Fruit fly (Drosophila melanogaster) whole organism, embryonic: ENCODE results near the gene CG14300.

ENCODE experiments used
- Abd-B ChIP-seq: fragments of 200-800 bp; sonication (Bioruptor generic); optimal IDR thresholded peaks from 2 replicates; lab custom pipeline; 2018; ENCODE audit warnings: missing biosample characterization, mild to moderate bottlenecking, missing genetic modification characterization, moderate library complexity
- Bgb ChIP-seq: fragments of 200-800 bp; sonication (Bioruptor generic); IDR thresholded peaks from 2 replicates; pipeline ENCODE4 v1.3.6; 2022; ENCODE audit warnings: missing biosample characterization, missing genetic modification characterization; ENCODE audit not compliant: partially characterized antibody
- CG10147 ChIP-seq: fragments of 200-800 bp; sonication (Bioruptor generic); optimal IDR thresholded peaks from 2 replicates; lab custom pipeline; 2019; ENCODE audit warnings: missing biosample characterization, mild to moderate bottlenecking, missing genetic modification characterization, moderate library complexity
- CG1024 ChIP-seq: fragments of 200-800 bp; sonication (Bioruptor generic); IDR thresholded peaks from 2 replicates; pipeline ENCODE4 v1.3.6; 2022; ENCODE audit warnings: missing biosample characterization, missing genetic modification characterization
- CG11560 ChIP-seq: fragments of 200-800 bp; sonication (Bioruptor generic); IDR thresholded peaks from 3 replicates; pipeline ENCODE4 v1.3.6; 2022; ENCODE audit warnings: missing biosample characterization, missing genetic modification characterization
- CG11723 ChIP-seq: fragments of 200-800 bp; sonication (Bioruptor generic); optimal IDR thresholded peaks from 2 replicates; lab custom pipeline; 2017; ENCODE audit warnings: missing biosample characterization, mild to moderate bottlenecking, missing genetic modification characterization
- CG12104 ChIP-seq: fragments of 200-800 bp; sonication (Bioruptor generic); optimal IDR thresholded peaks from 3 replicates; lab custom pipeline; 2016; ENCODE audit warnings: missing biosample characterization, missing genetic modification characterization
- CG12155 ChIP-seq: fragments of 200-800 bp; sonication (Bioruptor generic); optimal IDR thresholded peaks from 3 replicates; lab custom pipeline; 2016; ENCODE audit warnings: missing biosample characterization, missing genetic modification characterization
- CG17361 ChIP-seq: fragments of 200-800 bp; sonication (Bioruptor generic); IDR thresholded peaks from 3 replicates; pipeline ENCODE4 v1.3.6; 2022; ENCODE audit warnings: missing biosample characterization, missing genetic modification characterization
- CG2712 ChIP-seq: fragments of 200-800 bp; optimal IDR thresholded peaks from 3 replicates; lab custom pipeline; 2019; ENCODE audit warnings: missing biosample characterization, mild to moderate bottlenecking, missing genetic modification characterization, moderate library complexity
- CG34224 ChIP-seq: fragments of 200-800 bp; sonication (Bioruptor generic); IDR thresholded peaks from 3 replicates; pipeline ENCODE4 v1.3.6; 2022; ENCODE audit warnings: missing biosample characterization, missing genetic modification characterization; ENCODE audit not compliant: partially characterized antibody
- CG43689 ChIP-seq: fragments of 200-800 bp; sonication (Bioruptor generic); IDR thresholded peaks from 2 replicates; pipeline ENCODE4 v1.3.6; 2022; ENCODE audit warnings: missing biosample characterization, missing genetic modification characterization
- CG4707 ChIP-seq: fragments of 200-800 bp; sonication (Bioruptor generic); optimal IDR thresholded peaks from 2 replicates; lab custom pipeline; 2018; ENCODE audit warnings: missing biosample characterization, mild to moderate bottlenecking, missing genetic modification characterization, moderate library complexity
- CG5180 ChIP-seq: fragments of 200-800 bp; sonication (Bioruptor generic); optimal IDR thresholded peaks from 3 replicates; lab custom pipeline; 2017; ENCODE audit warnings: missing biosample characterization, missing genetic modification characterization, mild to moderate bottlenecking, moderate library complexity, missing genetic modification reagents
- CG6175 ChIP-seq: fragments of 200-800 bp; sonication (Bioruptor generic); IDR thresholded peaks from 3 replicates; pipeline ENCODE4 v1.3.6; 2022; ENCODE audit warnings: missing biosample characterization, missing genetic modification characterization
- CG6689 ChIP-seq: fragments of 200-800 bp; sonication (Bioruptor generic); IDR thresholded peaks from 2 replicates; pipeline ENCODE4 v1.3.6; 2022; ENCODE audit warnings: missing biosample characterization, missing genetic modification characterization
- CG7786 ChIP-seq: fragments of 200-800 bp; sonication (Bioruptor generic); optimal IDR thresholded peaks from 2 replicates; lab custom pipeline; 2016; ENCODE audit warnings: missing biosample characterization, missing genetic modification characterization
- CG8924 ChIP-seq: fragments of 200-800 bp; optimal IDR thresholded peaks from 3 replicates; lab custom pipeline; 2019; ENCODE audit warnings: missing biosample characterization, mild to moderate bottlenecking, missing genetic modification characterization, moderate library complexity
- CG9609 ChIP-seq: fragments of 200-800 bp; sonication (Bioruptor generic); optimal IDR thresholded peaks from 3 replicates; lab custom pipeline; 2016; ENCODE audit warnings: missing biosample characterization, missing genetic modification characterization
- Dad ChIP-seq: fragments of 200-800 bp; sonication (Bioruptor generic); optimal IDR thresholded peaks from 3 replicates; lab custom pipeline; 2016; ENCODE audit warnings: missing biosample characterization, missing genetic modification characterization
- Drgx ChIP-seq: fragments of 200-800 bp; sonication (Bioruptor generic); IDR thresholded peaks from 2 replicates; pipeline ENCODE4 v1.3.6; 2022; ENCODE audit warnings: missing biosample characterization, missing genetic modification characterization
- Eip74EF ChIP-seq, 2 experiments: fragments of 200-800 bp in 1 of 2; fragments of >200 bp in 1 of 2; sonication (Bioruptor generic) in 1 of 2; optimal IDR thresholded peaks; 2 replicates each; lab custom pipeline; 2017 to 2019; ENCODE audit warnings: missing biosample characterization in 2 of 2, missing genetic modification characterization in 2 of 2, mild to moderate bottlenecking in 1 of 2, moderate library complexity in 1 of 2
- Fer2 ChIP-seq: fragments of 200-800 bp; sonication (Bioruptor generic); optimal IDR thresholded peaks from 2 replicates; lab custom pipeline; 2018; ENCODE audit warnings: missing biosample characterization, mild to moderate bottlenecking, missing genetic modification characterization, moderate library complexity
- MBD-R2 ChIP-seq: fragments of 200-800 bp; sonication (Bioruptor generic); IDR thresholded peaks from 2 replicates; pipeline ENCODE4 v1.3.6; 2022; ENCODE audit warnings: missing biosample characterization, missing genetic modification characterization
- MTF-1 ChIP-seq: fragments of 200-800 bp; sonication (Bioruptor generic); optimal IDR thresholded peaks from 2 replicates; lab custom pipeline; 2018; ENCODE audit warnings: missing biosample characterization, mild to moderate bottlenecking, missing genetic modification characterization, borderline replicate concordance
- Max ChIP-seq: fragments of 200-800 bp; sonication (Bioruptor generic); optimal IDR thresholded peaks from 2 replicates; lab custom pipeline; 2016; ENCODE audit warnings: missing biosample characterization, mild to moderate bottlenecking, missing genetic modification characterization
- Med ChIP-seq: fragments of 200-800 bp; sonication (Bioruptor generic); peaks from one replicate; lab custom pipeline; 2016; ENCODE audit warnings: missing biosample characterization, missing genetic modification characterization, mild to moderate bottlenecking, inconsistent platforms, moderate library complexity
- Myb ChIP-seq: fragments of 200-800 bp; sonication (Bioruptor generic); optimal IDR thresholded peaks from 2 replicates; lab custom pipeline; 2016; ENCODE audit warnings: missing biosample characterization, missing genetic modification characterization
- NK7.1 ChIP-seq: fragments of 200-800 bp; sonication (Bioruptor generic); optimal IDR thresholded peaks from 3 replicates; lab custom pipeline; 2016; ENCODE audit warnings: missing biosample characterization, missing genetic modification characterization
- Nf-YA ChIP-seq: fragments of 200-800 bp; sonication (Bioruptor generic); IDR thresholded peaks from 2 replicates; pipeline ENCODE4 v1.3.6; 2022; ENCODE audit warnings: missing biosample characterization, missing genetic modification characterization
- Oli ChIP-seq: fragments of 200-800 bp; sonication (Bioruptor generic); optimal IDR thresholded peaks from 2 replicates; lab custom pipeline; 2018; ENCODE audit warnings: missing biosample characterization, mild to moderate bottlenecking, missing genetic modification characterization, moderate library complexity
- Vsx1 ChIP-seq: fragments of 200-800 bp; sonication (Bioruptor generic); optimal IDR thresholded peaks from 2 replicates; lab custom pipeline; 2017; ENCODE audit warnings: missing biosample characterization, mild to moderate bottlenecking, missing genetic modification characterization, missing genetic modification reagents
- amos ChIP-seq: fragments of 200-800 bp; sonication (Bioruptor generic); IDR thresholded peaks from 2 replicates; pipeline ENCODE4 v1.3.6; 2022; ENCODE audit warnings: missing biosample characterization, missing genetic modification characterization; ENCODE audit not compliant: partially characterized antibody
- cg ChIP-seq: fragments of 200-800 bp; sonication (Bioruptor generic); optimal IDR thresholded peaks from 3 replicates; lab custom pipeline; 2019; ENCODE audit warnings: missing biosample characterization, mild to moderate bottlenecking, missing genetic modification characterization, moderate library complexity
- chinmo ChIP-seq: fragments of 200-800 bp; sonication (Bioruptor generic); IDR thresholded peaks from 4 replicates; pipeline ENCODE4 v1.3.6; 2022; ENCODE audit warnings: missing biosample characterization, missing genetic modification characterization; ENCODE audit not compliant: partially characterized antibody
- chn ChIP-seq: fragments of 200-800 bp; sonication (Bioruptor generic); optimal IDR thresholded peaks from 2 replicates; lab custom pipeline; 2016; ENCODE audit warnings: missing biosample characterization, missing genetic modification characterization
- emc ChIP-seq: fragments of 200-800 bp; sonication (Bioruptor generic); optimal IDR thresholded peaks from 2 replicates; lab custom pipeline; 2016; ENCODE audit warnings: missing biosample characterization, missing genetic modification characterization
- eve ChIP-seq, 2 experiments: fragments of >200 bp; optimal IDR thresholded peaks; 2 replicates each; lab custom pipeline; 2017; ENCODE audit warnings: missing biosample characterization in 2 of 2, missing genetic modification characterization in 2 of 2
- gsb-n ChIP-seq: fragments of 200-800 bp; sonication (Bioruptor generic); optimal IDR thresholded peaks from 3 replicates; lab custom pipeline; 2018; ENCODE audit warnings: missing biosample characterization, mild to moderate bottlenecking, missing genetic modification characterization
- hkb ChIP-seq, 2 experiments: fragments of 200-800 bp in 1 of 2; fragments of >200 bp in 1 of 2; sonication (Bioruptor generic) in 1 of 2; IDR thresholded peaks in 1 of 2; optimal IDR thresholded peaks in 1 of 2; 2 replicates each; pipeline versions ENCODE4 v1.3.6 to Lab custom; 2017 to 2022; ENCODE audit warnings: missing biosample characterization in 1 of 2, missing genetic modification characterization in 1 of 2
- knrl ChIP-seq: fragments of 200-800 bp; sonication (Bioruptor generic); IDR thresholded peaks from 3 replicates; pipeline ENCODE4 v1.3.6; 2022; ENCODE audit warnings: missing biosample characterization, missing genetic modification characterization; ENCODE audit not compliant: partially characterized antibody
- lmd ChIP-seq: fragments of 200-800 bp; sonication (Bioruptor generic); IDR thresholded peaks from 2 replicates; pipeline ENCODE4 v1.3.6; 2022; ENCODE audit warnings: missing biosample characterization, missing genetic modification characterization
- ranshi ChIP-seq: fragments of 200-800 bp; sonication (Bioruptor generic); IDR thresholded peaks from 2 replicates; pipeline ENCODE4 v1.3.6; 2022; ENCODE audit warnings: missing biosample characterization, missing genetic modification characterization
- row ChIP-seq: fragments of 200-800 bp; sonication (Bioruptor generic); IDR thresholded peaks from 3 replicates; pipeline ENCODE4 v1.3.6; 2022; ENCODE audit warnings: missing biosample characterization, missing genetic modification characterization
- tgo ChIP-seq: fragments of 200-800 bp; sonication (Bioruptor generic); IDR thresholded peaks from 3 replicates; pipeline ENCODE4 v1.3.6; 2022; ENCODE audit warnings: missing biosample characterization, missing genetic modification characterization
- trh ChIP-seq: fragments of 200-800 bp; sonication (Bioruptor generic); optimal IDR thresholded peaks from 2 replicates; lab custom pipeline; 2016; ENCODE audit warnings: missing biosample characterization, missing genetic modification characterization
- tx ChIP-seq: fragments of 200-800 bp; sonication (Bioruptor generic); optimal IDR thresholded peaks from 2 replicates; lab custom pipeline; 2016; ENCODE audit warnings: missing biosample characterization, missing genetic modification characterization
- yki ChIP-seq: fragments of >200 bp; optimal IDR thresholded peaks from 3 replicates; lab custom pipeline; 2018

CG14300 gene

DNA sequence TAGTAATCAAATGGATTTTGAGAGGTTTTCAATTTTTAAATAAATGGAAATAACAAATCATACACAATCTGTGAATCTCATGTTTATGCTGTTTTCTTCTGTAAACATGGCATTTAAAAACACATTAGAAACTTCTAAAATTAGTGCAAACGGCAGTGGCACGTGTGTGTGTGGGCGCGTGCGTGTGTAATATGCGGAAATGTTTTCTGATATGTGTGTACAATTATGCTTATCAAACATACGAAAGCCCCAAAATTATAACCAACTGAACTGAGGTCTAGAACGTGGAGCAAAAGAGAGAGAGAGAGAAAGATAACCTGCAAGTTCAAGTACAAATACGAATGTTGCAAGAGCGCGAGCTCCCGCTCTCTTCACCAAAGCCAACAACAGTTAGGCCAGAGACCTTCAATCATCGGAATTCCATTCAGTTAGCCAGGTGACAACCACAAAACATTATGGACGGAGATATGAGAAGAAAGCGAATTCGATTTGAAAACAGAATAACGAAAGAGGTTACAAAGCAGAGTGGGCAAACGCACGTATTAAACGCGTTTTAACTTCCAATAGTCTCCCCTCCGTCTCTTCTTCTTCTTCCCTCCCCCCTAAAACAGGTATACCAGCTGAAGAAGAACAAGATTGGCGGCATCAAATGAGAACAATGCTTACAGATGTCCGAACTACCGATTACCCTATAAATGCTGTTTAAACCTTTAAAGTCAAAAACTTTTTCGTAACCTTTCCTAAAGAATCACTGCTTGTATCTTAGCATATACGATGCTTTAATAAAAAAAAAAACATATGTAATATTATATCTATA is 47.7 kb upstream of the CG14300 start:
- TF ChIP-seq CG5180 (GFP tag; lab: Kevin White, UChicago): peak; percentile 87
- peak; percentile 94 for TF ChIP-seq CG12155
- TF ChIP-seq chinmo (GFP tag; lab: Robert Waterston, UW): 0 out of 4 replicates have a peak, but pooled peaks have one; percentile 50
- TF ChIP-seq hkb (optimal IDR thresholded peaks at IDR 0.05; lab: Kevin White, UChicago): no peak
- peak; percentile 97 for TF ChIP-seq hkb (GFP tag; IDR thresholded peaks at IDR 0.05; lab: Robert Waterston, UW)
- TF ChIP-seq Med (GFP tag; lab: Kevin White, UChicago): peak; percentile 97
- peak; percentile 98 for TF ChIP-seq row (GFP tag; lab: Robert Waterston, UW)
- TF ChIP-seq CG10147 (GFP tag; lab: Kevin White, UChicago): peak; percentile 96
- TF ChIP-seq Oli (tag; lab: Kevin White, UChicago): peak; percentile 95
- peak; percentile 82 for TF ChIP-seq trh (GFP tag; lab: Kevin White, UChicago)
- TF ChIP-seq Vsx1 (GFP tag; lab: Kevin White, UChicago): peak; percentile 93
- TF ChIP-seq Bgb (GFP tag; lab: Robert Waterston, UW): no peak
- peak; percentile 95 for TF ChIP-seq Nf-YA (GFP tag; lab: Robert Waterston, UW)
- peak; percentile 44 for TF ChIP-seq Myb
- TF ChIP-seq Drgx (GFP tag; lab: Robert Waterston, UW): peak; percentile 92
- peak; percentile 98 for TF ChIP-seq CG8924
- TF ChIP-seq NK7.1: peak; percentile 72
- peak; percentile 97 for TF ChIP-seq CG12104 (GFP tag; lab: Kevin White, UChicago)
- TF ChIP-seq tx (GFP tag; lab: Kevin White, UChicago): peak; percentile 79
- peak; percentile 96 for TF ChIP-seq MBD-R2
- TF ChIP-seq CG6175: peak; percentile 93
- peak; percentile 86 for TF ChIP-seq CG7786 (GFP tag; lab: Kevin White, UChicago)
- TF ChIP-seq Eip74EF (GFP tag; optimal IDR thresholded peaks at IDR 0.05; lab: Kevin White, UChicago): peak in 1 of 2 experiments; percentile 80
- TF ChIP-seq eve (GFP tag; optimal IDR thresholded peaks at IDR 0.05; lab: Kevin White, UChicago): no peak
- TF ChIP-seq chn: peak; percentile 90
- peak; percentile 97 for TF ChIP-seq tgo (GFP tag; lab: Robert Waterston, UW)
- TF ChIP-seq lmd (GFP tag; lab: Robert Waterston, UW): peak; percentile 97
- peak; percentile 97 for TF ChIP-seq CG2712 (tag; lab: Kevin White, UChicago)
- peak; percentile 89 for TF ChIP-seq CG11560 (tag; lab: Robert Waterston, UW)
- TF ChIP-seq CG43689 (GFP tag; lab: Robert Waterston, UW): peak; percentile 94
- peak; percentile 26 for TF ChIP-seq cg (GFP tag; lab: Kevin White, UChicago)
- TF ChIP-seq CG9609 (GFP tag; lab: Kevin White, UChicago): peak; percentile 64
- peak; percentile 74 for TF ChIP-seq emc (GFP tag; lab: Kevin White, UChicago)
- no peak for TF ChIP-seq amos (GFP tag; lab: Robert Waterston, UW)
- peak; percentile 92 for TF ChIP-seq CG11723
- TF ChIP-seq CG4707: peak; percentile 84
- TF ChIP-seq CG17361 (GFP tag; lab: Robert Waterston, UW): peak; percentile 97
- TF ChIP-seq knrl: no peak
- peak; percentile 95 for TF ChIP-seq CG6689 (GFP tag; lab: Robert Waterston, UW)
- TF ChIP-seq Fer2: peak; percentile 94
- TF ChIP-seq Abd-B (GFP tag; lab: Kevin White, UChicago): peak; percentile 95
- TF ChIP-seq gsb-n (tag; lab: Kevin White, UChicago): peak; percentile 94
- TF ChIP-seq Dad: peak; percentile 66
- peak; percentile 91 for TF ChIP-seq CG1024 (GFP tag; lab: Robert Waterston, UW)
- TF ChIP-seq CG34224: no peak
- peak; percentile 89 for TF ChIP-seq MTF-1 (GFP tag; lab: Kevin White, UChicago)
- no peak for TF ChIP-seq yki (lab: Kevin White, UChicago)
- peak; percentile 95 for TF ChIP-seq Max (GFP tag; lab: Kevin White, UChicago)
- peak; percentile 97 for TF ChIP-seq ranshi (GFP tag; lab: Robert Waterston, UW)
